Worm (Caenorhabditis elegans): ENCODE measurements around the gene C08E8.1.

- no peak for TF ChIP-seq F13H6.1 (tag; optimal IDR thresholded peaks at IDR 0.05)
- TF ChIP-seq T23F11.4 (GFP tag; optimal IDR thresholded peaks at IDR 0.05): no peak
- TF ChIP-seq lin-11 (tag; optimal IDR thresholded peaks at IDR 0.05): no peak
- no peak for TF ChIP-seq ref-2 (tag; optimal IDR thresholded peaks at IDR 0.05)
- no peak for TF ChIP-seq pag-3 (tag; optimal IDR thresholded peaks at IDR 0.05; ENCODE audit: borderline replicate concordance)
- TF ChIP-seq ama-1 (optimal IDR thresholded peaks at IDR 0.05): no peak
- no peak for TF ChIP-seq fax-1 (tag; optimal IDR thresholded peaks at IDR 0.05)
- TF ChIP-seq Y22D7AL.16 (tag; optimal IDR thresholded peaks at IDR 0.05): no peak
- no peak for TF ChIP-seq ceh-19 (GFP tag; optimal IDR thresholded peaks at IDR 0.05)
- no peak for TF ChIP-seq sox-4 (tag; optimal IDR thresholded peaks at IDR 0.05)
- TF ChIP-seq odd-2 (tag; optimal IDR thresholded peaks at IDR 0.05): no peak
- no peak for TF ChIP-seq dmd-4 (tag; optimal IDR thresholded peaks at IDR 0.05; ENCODE audit: borderline replicate concordance)
- no peak for TF ChIP-seq pha-4 (tag; optimal IDR thresholded peaks at IDR 0.05)
Measured at ce11 chrV:18402743-18403142, 40.4 kb upstream of the C08E8.1 start.

Measured in whole organism, late embryonic.